Worm (Caenorhabditis elegans): ENCODE measurements around the gene ttc-39B.

The ttc-39B gene

ce11 chrII:6348360-6348759, 14.6 kb upstream of the ttc-39B start (continued):
- TF ChIP-seq duxl-1 (tag; optimal IDR thresholded peaks at IDR 0.05; ENCODE audit: poor library complexity) = peak; percentile 77
- no peak for TF ChIP-seq Y48G9A.11 (GFP tag; IDR thresholded peaks at IDR 0.05)
- TF ChIP-seq R02D3.7 (tag; optimal IDR thresholded peaks at IDR 0.05) = no peak
- TF ChIP-seq zip-11 (GFP tag; IDR thresholded peaks at IDR 0.05) = no peak
- peak; percentile 76 for TF ChIP-seq nhr-77 (tag; optimal IDR thresholded peaks at IDR 0.05)
- no peak for TF ChIP-seq aly-2 (tag; optimal IDR thresholded peaks at IDR 0.05)
- TF ChIP-seq pha-4 (GFP tag; IDR thresholded peaks at IDR 0.05) = peak; percentile 70; the same call in 1 of the 2 replicates
- peak; percentile 88 for TF ChIP-seq pha-4 (tag; optimal IDR thresholded peaks at IDR 0.05)
- TF ChIP-seq Y5F2A.4 (GFP tag; optimal IDR thresholded peaks at IDR 0.05) = no peak
- TF ChIP-seq nhr-76 (tag; optimal IDR thresholded peaks at IDR 0.05) = peak; percentile 11
- TF ChIP-seq mxl-2 (GFP tag; conservative IDR thresholded peaks at IDR 0.05) = 0 out of 2 replicates have a peak, but pooled peaks have one; percentile 47
- TF ChIP-seq F37D6.2 (tag; optimal IDR thresholded peaks at IDR 0.05) = peak; percentile 54
- TF ChIP-seq ceh-28 (tag; optimal IDR thresholded peaks at IDR 0.05) = peak; percentile 20
- no peak for TF ChIP-seq vab-7 (GFP tag; IDR thresholded peaks at IDR 0.05)
- TF ChIP-seq unc-39 (tag; optimal IDR thresholded peaks at IDR 0.05) = no peak
- no peak for TF ChIP-seq zag-1 (tag; optimal IDR thresholded peaks at IDR 0.05)
- TF ChIP-seq dpl-1 (GFP tag; optimal IDR thresholded peaks at IDR 0.05) = peak; percentile 68
- peak; percentile 56 to 92 for TF ChIP-seq lsy-2 (tag; optimal IDR thresholded peaks at IDR 0.05)
- TF ChIP-seq zfp-2 (tag; optimal IDR thresholded peaks at IDR 0.05) = no peak
- TF ChIP-seq daf-19 (GFP tag; conservative IDR thresholded peaks at IDR 0.05) = no peak
- no peak for TF ChIP-seq lir-3 (tag; optimal IDR thresholded peaks at IDR 0.05)
- TF ChIP-seq egl-27 (tag; optimal IDR thresholded peaks at IDR 0.05) = no peak
- TF ChIP-seq nhr-25 (tag; optimal IDR thresholded peaks at IDR 0.05; ENCODE audit: borderline replicate concordance, insufficient read depth) = peak; percentile 74
- no peak for TF ChIP-seq saeg-2 (GFP tag; IDR thresholded peaks at IDR 0.05)
- peak in 1 of 2 experiments; percentile 99 for TF ChIP-seq unc-62 (GFP tag; optimal IDR thresholded peaks at IDR 0.05 in 1 of 2)
- TF ChIP-seq unc-62 (tag; optimal IDR thresholded peaks at IDR 0.05) = no peak
- peak; percentile 89 for TF ChIP-seq mep-1 (tag; optimal IDR thresholded peaks at IDR 0.05)
- no peak for TF ChIP-seq D1046.2 (GFP tag; IDR thresholded peaks at IDR 0.05)
- TF ChIP-seq unc-130 (GFP tag; optimal IDR thresholded peaks at IDR 0.05) = no peak
- peak; percentile 74 for TF ChIP-seq lin-38 (GFP tag; IDR thresholded peaks at IDR 0.05)
- TF ChIP-seq nhr-111 (GFP tag; optimal IDR thresholded peaks at IDR 0.05) = no peak
- TF ChIP-seq daf-12 (tag; optimal IDR thresholded peaks at IDR 0.05) = no peak
- TF ChIP-seq mdt-29 (GFP tag; IDR thresholded peaks at IDR 0.05) = peak; percentile 79; the same call in 1 of the 2 replicates
- peak in 1 of 2 experiments; percentile 25 for TF ChIP-seq ZK546.5 (tag; optimal IDR thresholded peaks at IDR 0.05)
- TF ChIP-seq nhr-28 (tag; optimal IDR thresholded peaks at IDR 0.05) = peak; percentile 85
- TF ChIP-seq sdz-12 (GFP tag; optimal IDR thresholded peaks at IDR 0.05) = no peak
- peak; percentile 85 for TF ChIP-seq lin-13 (GFP tag; optimal IDR thresholded peaks at IDR 0.05)
- 0 out of 2 replicates have a peak, but pooled peaks have one; percentile 13 for TF ChIP-seq nhr-41 (GFP tag; IDR thresholded peaks at IDR 0.05)
- TF ChIP-seq F44E2.7 (GFP tag; IDR thresholded peaks at IDR 0.05) = no peak
- no peak for TF ChIP-seq ceh-62 (tag; optimal IDR thresholded peaks at IDR 0.05)
- peak; percentile 34; the same call in 1 of the 2 replicates for TF ChIP-seq arid-1 (GFP tag; conservative IDR thresholded peaks at IDR 0.05)
- no peak for TF ChIP-seq nhr-42 (GFP tag; IDR thresholded peaks at IDR 0.05)
- TF ChIP-seq ceh-32 (tag; optimal IDR thresholded peaks at IDR 0.05; ENCODE audit: poor library complexity) = no peak
- peak; percentile 100 for TF ChIP-seq hlh-30 (tag; optimal IDR thresholded peaks at IDR 0.05; ENCODE audit: insufficient read depth)
- TF ChIP-seq attf-4 (tag; optimal IDR thresholded peaks at IDR 0.05) = peak; percentile 32
- TF ChIP-seq aha-1 (tag) = peak; percentile 89
- peak; percentile 65 for TF ChIP-seq nhr-6 (tag; optimal IDR thresholded peaks at IDR 0.05)
- peak in 1 of 2 experiments; percentile 74 for TF ChIP-seq hif-1 (tag; optimal IDR thresholded peaks at IDR 0.05)
- TF ChIP-seq zip-2 (tag; optimal IDR thresholded peaks at IDR 0.05) = peak; percentile 26
- peak; percentile 45 for TF ChIP-seq cey-2 (tag; optimal IDR thresholded peaks at IDR 0.05; ENCODE audit: borderline replicate concordance, insufficient read depth)
- peak; percentile 98 for TF ChIP-seq hlh-11 (tag; optimal IDR thresholded peaks at IDR 0.05)
- no peak for TF ChIP-seq spr-3 (GFP tag; optimal IDR thresholded peaks at IDR 0.05)
